Fruit fly (Drosophila melanogaster) whole organism, pupa: Measurements from ENCODE around the gene beag.

ENCODE experiments used
- CG10348 ChIP-seq: fragments of 200-800 bp; sonication (Bioruptor generic); IDR thresholded peaks from 2 replicates; pipeline ENCODE4 v1.3.6; 2022; ENCODE audit warnings: missing biosample characterization, missing genetic modification characterization
- CG12605 ChIP-seq: fragments of 200-800 bp; sonication (Bioruptor generic); IDR thresholded peaks from 2 replicates; pipeline ENCODE4 v1.3.6; 2022; ENCODE audit warnings: missing biosample characterization, missing genetic modification characterization
- CG13204 ChIP-seq: fragments of 200-800 bp; sonication (Bioruptor generic); optimal IDR thresholded peaks from 2 replicates; lab custom pipeline; 2018; ENCODE audit warnings: missing biosample characterization, mild to moderate bottlenecking, missing genetic modification characterization, moderate library complexity
- CG14655 ChIP-seq: fragments of 200-800 bp; sonication (Bioruptor generic); optimal IDR thresholded peaks from 3 replicates; lab custom pipeline; 2017; ENCODE audit warnings: mild to moderate bottlenecking, missing biosample characterization, missing genetic modification reagents, missing genetic modification characterization
- CG15710 ChIP-seq: fragments of 200-800 bp; sonication (Bioruptor generic); optimal IDR thresholded peaks from 2 replicates; lab custom pipeline; 2018; ENCODE audit warnings: missing biosample characterization, mild to moderate bottlenecking, missing genetic modification characterization, moderate library complexity
- CG17806 ChIP-seq: fragments of 200-800 bp; sonication (Bioruptor generic); optimal IDR thresholded peaks from 2 replicates; lab custom pipeline; 2018; ENCODE audit warnings: missing biosample characterization, mild to moderate bottlenecking, missing genetic modification characterization, moderate library complexity
- CG32121 ChIP-seq: fragments of 200-800 bp; sonication (Bioruptor generic); IDR thresholded peaks from 2 replicates; pipeline ENCODE4 v1.3.6; 2022; ENCODE audit warnings: missing biosample characterization, missing genetic modification characterization
- CG34367 ChIP-seq: fragments of 200-800 bp; sonication (Bioruptor generic); optimal IDR thresholded peaks from 2 replicates; lab custom pipeline; 2018; ENCODE audit warnings: missing biosample characterization, mild to moderate bottlenecking, missing genetic modification characterization
- CG4496 ChIP-seq: fragments of 200-800 bp; sonication (Bioruptor generic); IDR thresholded peaks from 3 replicates; pipeline ENCODE4 v1.3.6; 2022; ENCODE audit warnings: missing biosample characterization, missing genetic modification characterization
- CG8159 ChIP-seq: fragments of 200-800 bp; sonication (Bioruptor generic); optimal IDR thresholded peaks from 3 replicates; lab custom pipeline; 2018; ENCODE audit warnings: missing biosample characterization, mild to moderate bottlenecking, missing genetic modification characterization, moderate library complexity
- CG8301 ChIP-seq: fragments of 200-800 bp; sonication (Bioruptor generic); optimal IDR thresholded peaks from 2 replicates; lab custom pipeline; 2018; ENCODE audit warnings: missing biosample characterization, mild to moderate bottlenecking, missing genetic modification characterization
- CG9948 ChIP-seq: fragments of 200-800 bp; sonication (Bioruptor generic); optimal IDR thresholded peaks from 2 replicates; lab custom pipeline; 2018; ENCODE audit warnings: missing biosample characterization, mild to moderate bottlenecking, missing genetic modification characterization, moderate library complexity
- D1 ChIP-seq: fragments of 200-800 bp; sonication (Bioruptor generic); optimal IDR thresholded peaks from 2 replicates; lab custom pipeline; 2018; ENCODE audit warnings: missing biosample characterization, mild to moderate bottlenecking, missing genetic modification characterization, moderate library complexity
- EcR ChIP-seq: fragments of 200-800 bp; sonication (Bioruptor generic); optimal IDR thresholded peaks from 3 replicates; lab custom pipeline; 2019; ENCODE audit warnings: missing biosample characterization, missing genetic modification characterization, mild to moderate bottlenecking, moderate library complexity, missing genetic modification reagents
- Ets98B ChIP-seq: fragments of 200-800 bp; sonication (Bioruptor generic); IDR thresholded peaks from 2 replicates; pipeline ENCODE4 v1.3.6; 2022; ENCODE audit warnings: missing biosample characterization, missing genetic modification characterization
- Pif1A ChIP-seq: fragments of 200-800 bp; sonication (Bioruptor generic); optimal IDR thresholded peaks from 3 replicates; lab custom pipeline; 2016; ENCODE audit warnings: missing biosample characterization, missing genetic modification characterization
- Pif1B ChIP-seq: fragments of 200-800 bp; sonication (Bioruptor generic); optimal IDR thresholded peaks from 3 replicates; lab custom pipeline; 2016; ENCODE audit warnings: missing biosample characterization, missing genetic modification characterization
- Snoo ChIP-seq: fragments of 200-800 bp; sonication (Bioruptor generic); optimal IDR thresholded peaks from 3 replicates; lab custom pipeline; 2017; ENCODE audit warnings: missing biosample characterization, mild to moderate bottlenecking, missing genetic modification characterization, inconsistent platforms
- fd96Ca ChIP-seq: fragments of 200-800 bp; sonication (Bioruptor generic); IDR thresholded peaks from 3 replicates; pipeline ENCODE4 v1.3.6; 2022; ENCODE audit warnings: missing biosample characterization, missing genetic modification characterization
- gl ChIP-seq: fragments of 200-800 bp; sonication (Bioruptor generic); optimal IDR thresholded peaks from 2 replicates; lab custom pipeline; 2018; ENCODE audit warnings: missing biosample characterization, mild to moderate bottlenecking, missing genetic modification characterization
- rn ChIP-seq: fragments of 200-800 bp; sonication (Bioruptor generic); IDR thresholded peaks from 2 replicates; pipeline ENCODE4 v1.3.6; 2022; ENCODE audit warnings: missing biosample characterization, missing genetic modification characterization

beag gene

DNA sequence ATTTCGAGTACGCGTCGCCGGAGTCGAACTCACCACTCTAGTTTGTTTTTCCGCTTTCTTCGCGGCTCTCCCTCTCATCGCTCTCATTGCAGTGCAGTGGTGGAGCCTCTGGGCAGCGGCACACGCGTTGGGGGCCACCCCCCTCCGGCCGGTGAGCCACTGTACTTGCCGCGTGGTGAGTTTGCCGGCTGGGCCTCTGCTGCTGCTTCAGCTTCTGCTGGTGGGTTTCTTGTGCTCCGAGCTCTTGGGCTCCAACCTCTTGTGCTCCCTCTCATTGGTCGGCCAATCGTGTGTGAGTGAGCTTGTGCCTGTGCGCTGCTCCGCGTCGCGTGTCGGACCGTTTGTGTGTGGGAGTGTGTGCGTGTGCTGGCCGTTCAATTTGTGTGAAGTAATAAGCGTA is 11.9 kb downstream of the beag start:
- TF ChIP-seq Ets98B (GFP tag; lab: Robert Waterston, UW) = no peak
- TF ChIP-seq CG12605 (GFP tag; lab: Robert Waterston, UW) = no peak
- no peak for TF ChIP-seq fd96Ca (GFP tag; lab: Robert Waterston, UW)
- TF ChIP-seq CG10348 (GFP tag; lab: Robert Waterston, UW) = no peak
- peak; percentile 53 for TF ChIP-seq CG14655 (GFP tag; lab: Kevin White, UChicago)
- TF ChIP-seq CG17806 (tag; lab: Kevin White, UChicago) = peak; percentile 41
- peak; percentile 57 for TF ChIP-seq Pif1B
- peak; percentile 44 for TF ChIP-seq CG8301
- TF ChIP-seq gl (tag; lab: Kevin White, UChicago) = peak; percentile 74
- peak; percentile 36 for TF ChIP-seq CG15710 (tag; lab: Kevin White, UChicago)
- TF ChIP-seq CG8159 = peak; percentile 60
- TF ChIP-seq CG32121 (GFP tag; lab: Robert Waterston, UW) = no peak
- no peak for TF ChIP-seq CG9948
- peak; percentile 44 for TF ChIP-seq EcR (GFP tag; lab: Kevin White, UChicago)
- no peak for TF ChIP-seq CG4496 (GFP tag; lab: Robert Waterston, UW)
- peak; percentile 56 for TF ChIP-seq Pif1A
- peak; percentile 95 for TF ChIP-seq CG13204 (GFP tag; lab: Kevin White, UChicago)
- no peak for TF ChIP-seq D1
- TF ChIP-seq Snoo (tag; lab: Kevin White, UChicago) = peak; percentile 57
- no peak for TF ChIP-seq CG34367
- no peak for TF ChIP-seq rn (GFP tag; lab: Robert Waterston, UW)

DNA sequence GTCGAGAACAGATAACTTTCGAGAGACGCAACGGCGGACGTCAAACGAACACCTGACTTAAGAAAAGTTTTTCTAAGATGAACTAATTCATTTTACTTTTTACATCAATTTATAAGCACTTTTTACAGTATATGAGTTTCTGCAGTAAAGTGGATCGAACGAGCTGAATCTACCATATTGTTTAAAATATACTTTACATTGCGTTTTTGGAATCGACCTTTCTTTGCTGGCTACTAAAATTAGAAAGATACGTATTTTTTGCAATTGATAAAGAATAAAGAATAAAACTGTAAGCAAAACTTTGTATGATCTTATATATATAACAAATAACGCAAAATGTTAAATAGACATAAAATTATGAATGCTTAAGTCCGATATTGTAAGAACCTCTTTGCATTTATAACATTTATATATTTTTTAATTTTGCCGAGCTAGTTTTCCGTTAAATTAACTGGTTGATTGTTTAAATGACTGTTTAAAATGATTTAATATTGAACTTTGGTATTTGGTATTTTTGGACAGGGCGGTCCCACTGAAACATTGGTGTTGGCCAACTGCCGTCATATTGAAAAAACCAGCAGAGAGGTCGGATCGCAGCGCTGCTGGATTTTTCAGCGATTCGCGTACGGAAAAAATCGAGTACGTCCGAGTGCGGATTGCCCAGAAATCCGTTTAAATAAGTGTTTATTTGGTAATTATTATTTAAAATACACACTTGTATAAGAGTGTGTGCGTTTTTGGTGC is 12.8 kb downstream of the beag start, which contains the start of gene Kdm2:
TSS of gene Kdm2 (plus strand) at position 559 of the 744 bp plus-strand sequence.
- TF ChIP-seq Pif1A = peak; percentile 47
- TF ChIP-seq CG32121 (GFP tag; lab: Robert Waterston, UW) = no peak
- no peak for TF ChIP-seq CG12605 (GFP tag; lab: Robert Waterston, UW)
- TF ChIP-seq rn (GFP tag; lab: Robert Waterston, UW) = no peak
- TF ChIP-seq CG9948 = no peak
- no peak for TF ChIP-seq fd96Ca (GFP tag; lab: Robert Waterston, UW)
- no peak for TF ChIP-seq CG8159
- TF ChIP-seq CG10348 (GFP tag; lab: Robert Waterston, UW) = no peak
- TF ChIP-seq CG17806 (tag; lab: Kevin White, UChicago) = no peak
- no peak for TF ChIP-seq CG8301
- TF ChIP-seq CG34367 = no peak
- TF ChIP-seq CG15710 (tag; lab: Kevin White, UChicago) = no peak
- no peak for TF ChIP-seq CG14655 (GFP tag; lab: Kevin White, UChicago)
- no peak for TF ChIP-seq gl (tag; lab: Kevin White, UChicago)
- no peak for TF ChIP-seq Ets98B (GFP tag; lab: Robert Waterston, UW)
- TF ChIP-seq CG13204 (GFP tag; lab: Kevin White, UChicago) = no peak
- TF ChIP-seq CG4496 (GFP tag; lab: Robert Waterston, UW) = no peak
- peak; percentile 5 for TF ChIP-seq D1
- TF ChIP-seq EcR (GFP tag; lab: Kevin White, UChicago) = no peak
- no peak for TF ChIP-seq Snoo (tag; lab: Kevin White, UChicago)
- TF ChIP-seq Pif1B = peak; percentile 32

DNA sequence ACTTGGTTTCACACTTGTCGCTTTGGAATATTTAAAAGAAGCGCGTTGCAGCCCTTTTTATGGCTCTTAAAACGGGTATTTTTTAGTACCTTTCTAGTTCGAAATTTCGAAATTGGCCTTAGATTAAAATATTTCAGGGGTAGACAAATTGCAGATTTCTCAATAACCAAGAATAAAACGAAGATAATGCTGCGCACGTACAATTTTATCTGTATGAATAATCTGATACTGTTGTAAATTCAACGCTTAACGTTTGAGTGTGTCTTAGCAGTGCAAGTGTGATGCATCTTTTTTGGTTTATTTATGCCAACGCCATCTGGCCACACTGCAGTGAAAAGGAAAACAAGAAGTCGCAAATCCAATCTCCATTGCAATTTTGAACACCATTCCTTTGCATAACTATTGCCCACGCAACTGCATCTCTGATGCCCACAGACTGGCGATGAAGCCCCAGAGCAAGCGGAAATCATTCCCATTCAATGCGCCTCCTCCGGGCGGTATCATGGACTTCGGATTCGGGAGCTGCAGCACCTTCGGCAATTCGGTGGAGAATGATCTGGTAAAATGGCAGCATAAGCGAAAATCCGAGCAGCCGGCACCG is 14.3 kb downstream of the beag start, which contains the start of gene Nmdmc:
TSS of gene Nmdmc (minus strand) at position 37 of the 601 bp plus-strand sequence.
- TF ChIP-seq fd96Ca (GFP tag; lab: Robert Waterston, UW) (no peak), gl (tag; lab: Kevin White, UChicago) (no peak), Pif1A (no peak), CG13204 (GFP tag; lab: Kevin White, UChicago) (no peak), CG15710 (tag; lab: Kevin White, UChicago) (no peak), Ets98B (GFP tag; lab: Robert Waterston, UW) (no peak), D1 (no peak), CG8159 (no peak), rn (GFP tag; lab: Robert Waterston, UW) (no peak), Snoo (tag; lab: Kevin White, UChicago) (no peak), CG12605 (GFP tag; lab: Robert Waterston, UW) (no peak), CG9948 (no peak)

DNA sequence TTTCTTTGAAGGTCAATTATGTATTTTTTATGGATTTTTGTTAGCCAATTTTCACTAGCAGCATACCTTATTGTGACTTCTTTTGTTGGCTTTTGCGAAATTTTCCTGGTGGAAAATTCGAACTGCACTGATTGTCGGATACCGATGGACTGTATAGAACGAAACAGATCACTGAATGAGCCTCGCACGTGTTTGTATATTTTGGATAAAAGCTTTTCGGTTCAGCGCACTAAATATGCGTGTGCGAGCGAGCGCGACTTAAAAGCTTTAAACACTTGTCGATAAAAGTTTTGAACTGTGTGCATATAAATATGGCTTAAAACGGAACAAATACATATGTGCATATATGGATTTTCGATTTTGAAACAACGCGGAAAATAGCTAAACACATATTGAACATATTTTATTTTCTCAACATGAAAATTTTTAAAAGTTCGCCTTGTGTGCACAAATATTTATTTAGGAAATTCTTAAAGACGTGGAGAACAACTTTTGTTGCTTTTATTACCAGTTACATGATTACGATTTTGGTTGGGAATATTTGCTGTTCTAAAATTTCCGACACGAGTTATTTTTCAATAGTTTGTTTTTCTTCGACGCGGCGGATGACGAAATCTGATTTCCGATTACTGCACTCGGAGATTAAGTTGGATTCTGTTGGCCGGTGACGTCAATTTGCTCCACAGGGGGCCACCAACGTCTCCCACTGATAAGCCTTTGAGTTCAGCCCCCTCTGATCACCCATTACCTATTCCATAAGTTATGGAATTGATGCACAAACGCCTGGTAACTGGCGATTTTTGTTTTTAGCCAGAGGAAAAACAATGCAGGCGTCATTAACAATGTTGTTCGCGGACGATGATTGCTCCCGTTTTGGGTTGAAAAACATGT is 15.5 kb downstream of the beag start:
- TF ChIP-seq D1 = peak; percentile 40
- TF ChIP-seq CG32121 (GFP tag; lab: Robert Waterston, UW) = no peak
- no peak for TF ChIP-seq CG4496 (GFP tag; lab: Robert Waterston, UW)
- no peak for TF ChIP-seq Pif1B
- TF ChIP-seq CG10348 (GFP tag; lab: Robert Waterston, UW) = no peak
- TF ChIP-seq, all 21 proteins: peak for 1

DNA sequence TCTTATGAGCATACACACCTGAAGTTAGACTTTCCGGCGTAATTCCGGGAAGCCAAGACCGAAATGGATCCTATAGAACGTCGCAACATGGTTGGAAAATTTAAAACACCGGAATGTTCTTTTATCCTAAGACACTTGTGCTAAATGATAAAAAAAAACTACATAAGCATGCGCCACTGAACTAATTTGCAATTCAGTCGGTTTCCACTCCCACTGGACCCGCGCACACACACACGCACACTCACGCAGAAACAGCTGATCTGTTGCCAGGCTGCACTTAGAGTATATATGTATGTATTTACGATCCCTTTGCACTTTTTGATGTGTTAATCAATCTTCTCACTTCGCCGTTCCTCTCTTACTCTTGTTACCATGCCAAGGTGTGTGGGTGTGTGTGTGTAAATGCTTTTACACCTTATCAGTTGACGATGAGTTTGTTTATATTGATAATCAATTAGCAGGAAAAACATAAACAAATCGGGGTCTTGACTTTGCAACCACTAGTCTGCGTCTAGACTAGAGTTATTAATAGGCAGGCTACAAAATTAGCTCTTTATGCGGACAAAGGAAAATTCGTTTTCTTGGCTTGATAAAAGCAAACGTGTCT is 16.3 kb downstream of the beag start, which contains the start of gene Mst85C:
TSS of gene Mst85C (plus strand) at position 180 of the 607 bp plus-strand sequence.
- TF ChIP-seq Pif1B (no peak), Pif1A (no peak), fd96Ca (GFP tag; lab: Robert Waterston, UW) (no peak), Snoo (tag; lab: Kevin White, UChicago) (no peak), gl (tag; lab: Kevin White, UChicago) (peak; percentile 37), EcR (GFP tag; lab: Kevin White, UChicago) (peak; percentile 50)
- TF ChIP-seq, all 21 proteins: peak for 2
